Worm (Caenorhabditis elegans) whole organism, L4 larva: ENCODE results near the gene W10G6.6.

Experiments
- F37D6.2 ChIP-seq: sonication (generic microtip); optimal IDR thresholded peaks from 2 replicates; lab custom pipeline; 2016; ENCODE audit warnings: mild to moderate bottlenecking, missing genetic modification characterization, missing compliant biosample characterization
- F44E2.7 ChIP-seq: fragments of 200-800 bp; sonication (Bioruptor generic); IDR thresholded peaks from 2 replicates; pipeline ENCODE4 v2.1.2; 2022; ENCODE audit warnings: missing genetic modification characterization, missing compliant biosample characterization
- F49E8.2 ChIP-seq: sonication (generic microtip); optimal IDR thresholded peaks from 2 replicates; lab custom pipeline; 2016; ENCODE audit warnings: missing compliant biosample characterization, mild to moderate bottlenecking, missing genetic modification characterization, borderline replicate concordance
- Y105C5A.15 ChIP-seq: fragments of 200-800 bp; sonication (Bioruptor generic); IDR thresholded peaks from 2 replicates; pipeline ENCODE4 v1.3.6; 2022; ENCODE audit warnings: missing genetic modification characterization, missing compliant biosample characterization
- Y48G9A.11 ChIP-seq: fragments of 200-800 bp; sonication (Bioruptor generic); IDR thresholded peaks from 2 replicates; pipeline ENCODE4 v1.3.6; 2022; ENCODE audit warnings: missing genetic modification reagents, missing genetic modification characterization, missing compliant biosample characterization
- ZK337.2 ChIP-seq: fragments of 200-800 bp; sonication (Bioruptor generic); IDR thresholded peaks from 2 replicates; pipeline ENCODE4 v1.3.6; 2022; ENCODE audit warnings: missing genetic modification reagents, missing genetic modification characterization, missing compliant biosample characterization
- aly-2 ChIP-seq: sonication (generic microtip); optimal IDR thresholded peaks from 2 replicates; lab custom pipeline; 2018; ENCODE audit warnings: missing biosample characterization, missing genetic modification characterization
- ama-1 ChIP-seq: fragments of 150-350 bp; optimal IDR thresholded peaks from 2 replicates; lab custom pipeline; 2014; ENCODE audit warnings: inconsistent platforms, mixed read lengths
- arid-1 ChIP-seq: fragments of 200-800 bp; sonication (Bioruptor generic); conservative IDR thresholded peaks from 2 replicates; pipeline ENCODE4 v1.3.6; 2022; ENCODE audit warnings: missing genetic modification reagents, missing genetic modification characterization, missing compliant biosample characterization
- attf-4 ChIP-seq: sonication (generic microtip); optimal IDR thresholded peaks from 3 replicates; lab custom pipeline; 2017; ENCODE audit warnings: missing biosample characterization, missing genetic modification characterization
- ceh-20 ChIP-seq: fragments of 200-800 bp; sonication (Bioruptor generic); IDR thresholded peaks from 2 replicates; pipeline ENCODE4 v1.3.6; 2022; ENCODE audit warnings: missing genetic modification reagents, missing genetic modification characterization, missing compliant biosample characterization
- ceh-28 ChIP-seq: fragments of 150-350 bp; optimal IDR thresholded peaks from 2 replicates; lab custom pipeline; 2014; ENCODE audit warnings: missing biosample characterization, missing genetic modification reagents, missing genetic modification characterization
- ces-1 ChIP-seq: fragments of 150-350 bp; sonication (generic microtip); optimal IDR thresholded peaks from 4 replicates; lab custom pipeline; 2014; ENCODE audit warnings: missing biosample characterization, missing genetic modification reagents, missing genetic modification characterization
- cey-2 ChIP-seq: sonication (generic microtip); optimal IDR thresholded peaks from 3 replicates; lab custom pipeline; 2017; ENCODE audit warnings: missing genetic modification characterization, mild to moderate bottlenecking, missing compliant biosample characterization, antibody characterized with exemption, borderline replicate concordance; ENCODE audit not compliant: insufficient read depth
- daf-12 ChIP-seq: fragments of 150-350 bp; optimal IDR thresholded peaks from 2 replicates; lab custom pipeline; 2014; ENCODE audit warnings: missing biosample characterization, missing genetic modification reagents, missing genetic modification characterization
- daf-16 ChIP-seq, 3 experiments: sonication (generic microtip); optimal IDR thresholded peaks; 2 replicates each; lab custom pipeline; 2016 to 2017; ENCODE audit warnings: missing genetic modification characterization in 3 of 3, missing genetic modification reagents in 3 of 3, mild to moderate bottlenecking in 2 of 3, missing compliant biosample characterization in 2 of 3, missing biosample characterization in 1 of 3, moderate library complexity in 1 of 3
- daf-19 ChIP-seq: fragments of 200-800 bp; sonication (Bioruptor generic); conservative IDR thresholded peaks from 2 replicates; pipeline ENCODE4 v1.3.6; 2022; ENCODE audit warnings: missing genetic modification characterization, missing compliant biosample characterization
- dmd-6 ChIP-seq: fragments of 200-800 bp; sonication (Bioruptor generic); IDR thresholded peaks from 2 replicates; pipeline ENCODE4 v1.3.6; 2022; ENCODE audit warnings: missing genetic modification reagents, missing genetic modification characterization, missing compliant biosample characterization
- dmd-9 ChIP-seq: fragments of 200-800 bp; sonication (Bioruptor generic); IDR thresholded peaks from 2 replicates; pipeline ENCODE4 v1.3.6; 2022; ENCODE audit warnings: missing genetic modification reagents, missing genetic modification characterization, missing compliant biosample characterization
- duxl-1 ChIP-seq: sonication (generic microtip); optimal IDR thresholded peaks from 2 replicates; lab custom pipeline; 2016; ENCODE audit warnings: mild to moderate bottlenecking, missing genetic modification characterization, moderate library complexity, missing compliant biosample characterization; ENCODE audit not compliant: poor library complexity
- lin-15B ChIP-seq: fragments of 150-350 bp; sonication (generic microtip); optimal IDR thresholded peaks from 3 replicates; lab custom pipeline; 2014; ENCODE audit warnings: missing biosample characterization, missing genetic modification characterization
- lin-29 ChIP-seq: fragments of 200-800 bp; sonication (Bioruptor generic); IDR thresholded peaks from 2 replicates; pipeline ENCODE4 v1.3.6; 2022; ENCODE audit warnings: missing genetic modification reagents, missing genetic modification characterization, missing compliant biosample characterization
- lin-38 ChIP-seq: fragments of 200-800 bp; sonication (Bioruptor generic); IDR thresholded peaks from 2 replicates; pipeline ENCODE4 v1.3.6; 2022; ENCODE audit warnings: missing genetic modification reagents, missing genetic modification characterization, missing compliant biosample characterization
- lsy-2 ChIP-seq, 2 experiments: fragments of 150-350 bp in 1 of 2; sonication (generic microtip) in 1 of 2; optimal IDR thresholded peaks; 2 replicates each; lab custom pipeline; 2014 to 2017; ENCODE audit warnings: missing biosample characterization in 2 of 2, missing genetic modification characterization in 2 of 2
- mdl-1 ChIP-seq, 2 experiments: fragments of 150-350 bp in 1 of 2; sonication (generic microtip) in 1 of 2; optimal IDR thresholded peaks; 2 replicates each; lab custom pipeline; 2014 to 2017; ENCODE audit warnings: missing biosample characterization in 2 of 2, missing genetic modification characterization in 2 of 2
- mdt-29 ChIP-seq: fragments of 200-800 bp; sonication (Bioruptor generic); IDR thresholded peaks from 2 replicates; pipeline ENCODE4 v1.3.6; 2022; ENCODE audit warnings: missing genetic modification reagents, missing genetic modification characterization, missing compliant biosample characterization
- mep-1 ChIP-seq: fragments of 150-350 bp; sonication (generic microtip); optimal IDR thresholded peaks from 3 replicates; lab custom pipeline; 2014; ENCODE audit warnings: missing biosample characterization, missing genetic modification characterization
- nhr-102 ChIP-seq: sonication (generic microtip); optimal IDR thresholded peaks from 2 replicates; lab custom pipeline; 2016; ENCODE audit warnings: mild to moderate bottlenecking, missing genetic modification characterization, moderate library complexity, missing compliant biosample characterization
- nhr-111 ChIP-seq: fragments of 200-800 bp; sonication (Bioruptor generic); optimal IDR thresholded peaks from 2 replicates; lab custom pipeline; 2018; ENCODE audit warnings: mild to moderate bottlenecking, missing genetic modification characterization, missing compliant biosample characterization
- nhr-237 ChIP-seq: sonication (generic microtip); optimal IDR thresholded peaks from 2 replicates; lab custom pipeline; 2017; ENCODE audit warnings: missing biosample characterization, missing genetic modification characterization
- nhr-25 ChIP-seq: sonication (generic microtip); optimal IDR thresholded peaks from 2 replicates; lab custom pipeline; 2017; ENCODE audit warnings: missing genetic modification characterization, mild to moderate bottlenecking, missing compliant biosample characterization, antibody characterized with exemption, moderate library complexity, borderline replicate concordance; ENCODE audit not compliant: insufficient read depth
- nhr-42 ChIP-seq: fragments of 200-800 bp; sonication (Bioruptor generic); IDR thresholded peaks from 2 replicates; pipeline ENCODE4 v1.3.6; 2022; ENCODE audit warnings: missing genetic modification characterization, missing compliant biosample characterization
- nhr-6 ChIP-seq: fragments of 150-350 bp; optimal IDR thresholded peaks from 2 replicates; lab custom pipeline; 2014; ENCODE audit warnings: missing biosample characterization, missing genetic modification characterization
- nhr-76 ChIP-seq: fragments of 150-350 bp; optimal IDR thresholded peaks from 2 replicates; lab custom pipeline; 2014; ENCODE audit warnings: missing biosample characterization, missing genetic modification characterization
- nhr-77 ChIP-seq: fragments of 150-350 bp; optimal IDR thresholded peaks from 2 replicates; lab custom pipeline; 2014; ENCODE audit warnings: missing biosample characterization, missing genetic modification characterization
- pha-4 ChIP-seq, 2 experiments: fragments of 150-350 bp in 1 of 2; fragments of 200-800 bp in 1 of 2; sonication (Bioruptor generic) in 1 of 2; IDR thresholded peaks in 1 of 2; optimal IDR thresholded peaks in 1 of 2; 2 replicates each; pipeline versions ENCODE4 v1.3.6 to Lab custom; 2014 to 2022; ENCODE audit warnings: missing genetic modification characterization in 2 of 2, missing genetic modification reagents in 2 of 2, missing biosample characterization in 1 of 2, missing compliant biosample characterization in 1 of 2
- php-3 ChIP-seq: fragments of 200-800 bp; sonication (Bioruptor generic); IDR thresholded peaks from 2 replicates; pipeline ENCODE4 v1.3.6; 2022; ENCODE audit warnings: missing genetic modification reagents, missing genetic modification characterization, missing compliant biosample characterization
- pqm-1 ChIP-seq: sonication (generic microtip); optimal IDR thresholded peaks from 2 replicates; lab custom pipeline; 2017; ENCODE audit warnings: missing biosample characterization, missing genetic modification characterization
- saeg-2 ChIP-seq: fragments of 200-800 bp; sonication (Bioruptor generic); IDR thresholded peaks from 2 replicates; pipeline ENCODE4 v1.3.6; 2022; ENCODE audit warnings: missing genetic modification reagents, missing genetic modification characterization, missing compliant biosample characterization
- set-16 ChIP-seq: fragments of 200-800 bp; sonication (Bioruptor generic); IDR thresholded peaks from 2 replicates; pipeline ENCODE4 v1.3.6; 2022; ENCODE audit warnings: missing genetic modification reagents, missing genetic modification characterization, missing compliant biosample characterization
- skn-1 ChIP-seq: fragments of 150-350 bp; optimal IDR thresholded peaks from 2 replicates; lab custom pipeline; 2014; ENCODE audit warnings: missing biosample characterization, missing genetic modification characterization
- snpc-1.2 ChIP-seq: fragments of 200-800 bp; sonication (Bioruptor generic); IDR thresholded peaks from 2 replicates; pipeline ENCODE4 v1.3.6; 2022; ENCODE audit warnings: missing genetic modification reagents, missing genetic modification characterization, missing compliant biosample characterization
- snpc-4 ChIP-seq: fragments of 150-350 bp; optimal IDR thresholded peaks from 2 replicates; lab custom pipeline; 2014; ENCODE audit warnings: missing biosample characterization, missing genetic modification characterization
- spr-1 ChIP-seq: sonication (generic microtip); optimal IDR thresholded peaks from 2 replicates; lab custom pipeline; 2016; ENCODE audit warnings: mild to moderate bottlenecking, missing genetic modification characterization, missing compliant biosample characterization
- tag-97 ChIP-seq: fragments of 200-800 bp; sonication (Bioruptor generic); IDR thresholded peaks from 2 replicates; pipeline ENCODE4 v1.3.6; 2022; ENCODE audit warnings: missing genetic modification characterization, missing compliant biosample characterization
- unc-130 ChIP-seq: sonication (generic microtip); optimal IDR thresholded peaks from 2 replicates; lab custom pipeline; 2016; ENCODE audit warnings: missing genetic modification reagents, missing genetic modification characterization, missing compliant biosample characterization
- unc-62 ChIP-seq, 3 experiments: fragments of 150-350 bp in 1 of 3; sonication (generic microtip); optimal IDR thresholded peaks in 2 of 3; peaks in 1 of 3; 1 replicate in 1 of 3; 2 replicates in 2 of 3; lab custom pipeline; 2014 to 2017; ENCODE audit warnings: missing biosample characterization in 3 of 3, missing genetic modification characterization in 3 of 3, missing genetic modification reagents in 3 of 3, missing genotype in 1 of 3
- zfp-3 ChIP-seq: fragments of 200-800 bp; sonication (Bioruptor generic); conservative IDR thresholded peaks from 2 replicates; pipeline ENCODE4 v1.3.6; 2022; ENCODE audit warnings: missing genetic modification reagents, missing genetic modification characterization, missing compliant biosample characterization
- ztf-7 ChIP-seq: fragments of 150-350 bp; optimal IDR thresholded peaks from 2 replicates; lab custom pipeline; 2014; ENCODE audit warnings: missing biosample characterization, missing genetic modification characterization

W10G6.6 gene

ce11 chrX:16209660-16210059, 40.9 kb downstream of the W10G6.6 start (continued):
- peak; percentile 89 for TF ChIP-seq dmd-6 (GFP tag; lab: Robert Waterston, UW)
- peak; percentile 96 for TF ChIP-seq duxl-1
- TF ChIP-seq F49E8.2 (tag; lab: Kevin White, UChicago): peak; percentile 39
- peak; percentile 90 for TF ChIP-seq ztf-7
- peak; percentile 96 for TF ChIP-seq saeg-2 (GFP tag; lab: Robert Waterston, UW)
- peak; percentile 77 for TF ChIP-seq Y48G9A.11
- no peak for TF ChIP-seq daf-12
- peak; percentile 85 for TF ChIP-seq daf-19 (GFP tag; lab: Robert Waterston, UW)
- TF ChIP-seq tag-97 (GFP tag; lab: Robert Waterston, UW): no peak
- peak; percentile 78 for TF ChIP-seq mdt-29 (GFP tag; lab: Robert Waterston, UW)
- peak; percentile 94 for TF ChIP-seq nhr-42 (GFP tag; lab: Robert Waterston, UW)
- peak; percentile 98 for TF ChIP-seq pha-4 (GFP tag; IDR thresholded peaks at IDR 0.05; lab: Robert Waterston, UW)
- no peak for TF ChIP-seq pha-4 (tag; optimal IDR thresholded peaks at IDR 0.05; lab: Kevin White, UChicago)
- peak; percentile 66 for TF ChIP-seq nhr-111 (GFP tag; lab: Kevin White, UChicago)
- TF ChIP-seq nhr-237 (tag; lab: Kevin White, UChicago): peak; percentile 55
- peak; percentile 90 for TF ChIP-seq ZK337.2 (GFP tag; lab: Robert Waterston, UW)
- peak; percentile 2 to 59 for TF ChIP-seq unc-62 (GFP tag; optimal IDR thresholded peaks at IDR 0.05 in 1 of 2; lab: Kevin White, UChicago)
- TF ChIP-seq unc-62 (tag; optimal IDR thresholded peaks at IDR 0.05; lab: Kevin White, UChicago): no peak
- TF ChIP-seq lin-29: peak; percentile 87
- TF ChIP-seq mdl-1 (tag; optimal IDR thresholded peaks at IDR 0.05; lab: Kevin White, UChicago): peak in 1 of 2 experiments; percentile 28
- TF ChIP-seq dmd-9 (GFP tag; lab: Robert Waterston, UW): peak; percentile 86
- peak; percentile 64 for TF ChIP-seq set-16
- TF ChIP-seq F44E2.7 (GFP tag; lab: Robert Waterston, UW): peak; percentile 91
- peak; percentile 86 for TF ChIP-seq lin-38
- TF ChIP-seq cey-2 (tag; lab: Kevin White, UChicago): peak; percentile 47
- peak; percentile 85 for TF ChIP-seq arid-1 (GFP tag; lab: Robert Waterston, UW)
- peak; percentile 96 for TF ChIP-seq Y105C5A.15 (GFP tag; lab: Robert Waterston, UW)
- no peak for TF ChIP-seq aly-2 (tag; lab: Kevin White, UChicago)
- TF ChIP-seq unc-130 (GFP tag; lab: Kevin White, UChicago): peak; percentile 48
- peak; percentile 93 for TF ChIP-seq mep-1 (tag; lab: Kevin White, UChicago)
- no peak for TF ChIP-seq pqm-1 (tag; lab: Kevin White, UChicago)
- peak; percentile 71 to 80 for TF ChIP-seq lsy-2 (tag; optimal IDR thresholded peaks at IDR 0.05; lab: Kevin White, UChicago)
- TF ChIP-seq php-3 (GFP tag; lab: Robert Waterston, UW): peak; percentile 79
- peak; percentile 82 for TF ChIP-seq nhr-77 (tag; lab: Kevin White, UChicago)
- peak; percentile 85 for TF ChIP-seq zfp-3 (GFP tag; lab: Robert Waterston, UW)
- TF ChIP-seq nhr-6: peak; percentile 90
- TF ChIP-seq attf-4: peak; percentile 17
- TF ChIP-seq ama-1 (lab: Kevin White, UChicago): no peak
- TF ChIP-seq snpc-4 (tag; lab: Kevin White, UChicago): peak; percentile 31
- no peak for TF ChIP-seq nhr-76 (tag; lab: Kevin White, UChicago)
- TF ChIP-seq snpc-1.2 (GFP tag; lab: Robert Waterston, UW): peak; percentile 88
- peak; percentile 93 for TF ChIP-seq ceh-20 (GFP tag; lab: Robert Waterston, UW)
- peak; percentile 8 for TF ChIP-seq nhr-25 (tag; lab: Kevin White, UChicago)
- no peak for TF ChIP-seq lin-15B
- no peak for TF ChIP-seq ceh-28
- no peak for TF ChIP-seq skn-1 (tag; lab: Kevin White, UChicago)
- peak; percentile 95 for TF ChIP-seq nhr-102
- peak; percentile 91 to 92 for TF ChIP-seq daf-16 (GFP tag; optimal IDR thresholded peaks at IDR 0.05; lab: Kevin White, UChicago)
- peak; percentile 77 for TF ChIP-seq daf-16 (tag; optimal IDR thresholded peaks at IDR 0.05; lab: Kevin White, UChicago)
- TF ChIP-seq F37D6.2 (tag; lab: Kevin White, UChicago): peak; percentile 93
- peak; percentile 89 for TF ChIP-seq spr-1 (tag; lab: Kevin White, UChicago)
- peak; percentile 63 for TF ChIP-seq ces-1
